Worm (Caenorhabditis elegans): ENCODE data around the gene nhr-222.

nhr-222 gene

DNA sequence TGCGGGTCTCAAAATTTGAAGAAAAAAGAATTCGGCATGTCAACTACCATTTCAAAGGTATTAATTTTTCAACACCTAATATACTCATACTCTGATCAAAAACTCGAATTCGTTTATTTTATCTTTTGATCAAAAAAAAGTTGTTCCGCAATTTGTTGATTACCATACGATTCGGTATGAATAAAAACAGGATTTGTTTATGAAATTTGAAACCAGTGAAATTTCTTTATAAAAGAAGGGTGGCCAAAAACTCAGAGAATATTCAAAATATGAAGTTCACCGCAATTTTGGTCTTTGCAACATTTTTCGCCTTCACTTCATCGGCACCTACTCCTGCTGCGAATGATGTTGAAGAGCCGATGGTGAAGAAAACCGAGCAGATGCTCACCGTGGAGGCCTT, 41.2 kb downstream of the nhr-222 start, which contains the start of the genes C07G3.8 and C07G3.10:
Gene C07G3.8, minus strand, starts transcription at position 101 of the 400 bp plus-strand sequence.
Gene C07G3.10, plus strand, starts transcription at position 270 of the 400 bp plus-strand sequence.
- TF ChIP-seq him-1 (tag; optimal IDR thresholded peaks at IDR 0.05) (no peak), W03F9.2 (tag; optimal IDR thresholded peaks at IDR 0.05) (no peak), dao-5 (tag; optimal IDR thresholded peaks at IDR 0.05) (no peak)

- no peak for TF ChIP-seq him-1 (tag; optimal IDR thresholded peaks at IDR 0.05)
These were observed 46.4 kb downstream of the nhr-222 start, which contains the start of gene C07G3.15 for ce11 chrV:3496880-3497279. Gene C07G3.15 (minus strand): TSS chrV:3496980.

All from whole organism, L4/young adult.